Worm (Caenorhabditis elegans) whole organism, L3 larva: ENCODE results near the gene jamp-1.

Experiments used
- R02D3.7 ChIP-seq: fragments of 150-350 bp; optimal IDR thresholded peaks from 2 replicates; lab custom pipeline; 2014; ENCODE audit warnings: missing biosample characterization, missing genetic modification characterization
- ceh-82 ChIP-seq: fragments of 150-350 bp; optimal IDR thresholded peaks from 2 replicates; lab custom pipeline; 2014; ENCODE audit warnings: missing biosample characterization, missing genetic modification characterization
- egl-5 ChIP-seq: fragments of 150-350 bp; optimal IDR thresholded peaks from 2 replicates; lab custom pipeline; 2017; ENCODE audit warnings: missing biosample characterization, missing genetic modification reagents, missing genetic modification characterization, inconsistent platforms
- elt-3 ChIP-seq, 3 experiments: fragments of 150-350 bp in 1 of 3; sonication (generic microtip) in 2 of 3; optimal IDR thresholded peaks; 2 replicates in 2 of 3; 4 replicates in 1 of 3; lab custom pipeline; 2014 to 2017; ENCODE audit warnings: missing biosample characterization in 3 of 3, missing genetic modification characterization in 3 of 3
- unc-62 ChIP-seq: fragments of 150-350 bp; sonication (generic microtip); optimal IDR thresholded peaks from 4 replicates; lab custom pipeline; 2014; ENCODE audit warnings: missing biosample characterization, missing genetic modification reagents, missing genetic modification characterization

DNA sequence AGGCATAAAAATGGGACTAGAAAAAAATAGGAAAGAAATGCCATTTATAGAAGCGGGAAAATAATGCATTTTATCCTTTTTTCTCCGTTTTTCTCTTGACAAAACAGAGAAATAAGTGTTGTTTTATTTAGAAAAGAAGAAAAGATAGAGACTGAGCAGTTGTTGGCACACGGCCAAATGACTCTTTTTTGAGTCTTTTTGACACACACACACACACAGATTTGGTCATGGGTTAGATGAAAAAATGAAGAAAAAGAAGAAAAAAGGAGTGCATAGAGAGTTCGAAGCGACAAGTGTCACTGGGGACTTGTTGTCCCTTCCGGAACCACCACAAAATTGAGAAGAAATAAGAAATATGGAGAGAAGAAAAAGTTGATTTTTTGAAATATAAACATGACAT, 17.5 kb downstream of the jamp-1 start:
- TF ChIP-seq unc-62 (GFP tag; lab: Kevin White, UChicago) (peak; percentile 13), ceh-82 (no peak), R02D3.7 (tag; lab: Kevin White, UChicago) (no peak), elt-3 (tag; optimal IDR thresholded peaks at IDR 0.05; lab: Kevin White, UChicago) (no peak), egl-5 (no peak)
